Fruit fly (Drosophila melanogaster) whole organism, embryonic: Measurements from ENCODE around the gene fig.

Experiments used
- Asciz ChIP-seq: fragments of 200-800 bp; sonication (Bioruptor generic); optimal IDR thresholded peaks from 2 replicates; lab custom pipeline; 2017; ENCODE audit warnings: missing biosample characterization, mild to moderate bottlenecking, missing genetic modification characterization, missing genetic modification reagents
- Bdp1 ChIP-seq: fragments of 200-800 bp; sonication (Bioruptor generic); optimal IDR thresholded peaks from 3 replicates; lab custom pipeline; 2016; ENCODE audit warnings: missing biosample characterization, missing genetic modification characterization
- Bgb ChIP-seq: fragments of 200-800 bp; sonication (Bioruptor generic); IDR thresholded peaks from 2 replicates; pipeline ENCODE4 v1.3.6; 2022; ENCODE audit warnings: missing biosample characterization, missing genetic modification characterization; ENCODE audit not compliant: partially characterized antibody
- CG10209 ChIP-seq: fragments of 200-800 bp; sonication (Bioruptor generic); optimal IDR thresholded peaks from 3 replicates; lab custom pipeline; 2017; ENCODE audit warnings: missing biosample characterization, mild to moderate bottlenecking, missing genetic modification characterization, missing genetic modification reagents
- CG11560 ChIP-seq: fragments of 200-800 bp; sonication (Bioruptor generic); IDR thresholded peaks from 3 replicates; pipeline ENCODE4 v1.3.6; 2022; ENCODE audit warnings: missing biosample characterization, missing genetic modification characterization
- CG13296 ChIP-seq: fragments of 200-800 bp; sonication (Bioruptor generic); optimal IDR thresholded peaks from 3 replicates; lab custom pipeline; 2018; ENCODE audit warnings: missing biosample characterization, mild to moderate bottlenecking, missing genetic modification characterization
- CG14710 ChIP-seq: fragments of 200-800 bp; sonication (Bioruptor generic); optimal IDR thresholded peaks from 3 replicates; lab custom pipeline; 2019; ENCODE audit warnings: missing biosample characterization, mild to moderate bottlenecking, missing genetic modification characterization, moderate library complexity
- CG1529 ChIP-seq: fragments of 200-800 bp; sonication (Bioruptor generic); optimal IDR thresholded peaks from 3 replicates; lab custom pipeline; 2018; ENCODE audit warnings: missing biosample characterization, missing genetic modification characterization
- CG16813 ChIP-seq: fragments of 200-800 bp; sonication (Bioruptor generic); IDR thresholded peaks from 3 replicates; pipeline ENCODE4 v1.3.6; 2022; ENCODE audit warnings: missing biosample characterization, missing genetic modification characterization; ENCODE audit not compliant: partially characterized antibody
- CG18764 ChIP-seq: fragments of 200-800 bp; sonication (Bioruptor generic); optimal IDR thresholded peaks from 3 replicates; lab custom pipeline; 2016; ENCODE audit warnings: missing biosample characterization, missing genetic modification characterization
- CG2116 ChIP-seq: fragments of 200-800 bp; sonication (Bioruptor generic); optimal IDR thresholded peaks from 3 replicates; lab custom pipeline; 2018; ENCODE audit warnings: missing biosample characterization, mild to moderate bottlenecking, missing genetic modification characterization
- CG2875 ChIP-seq: fragments of 200-800 bp; sonication (Bioruptor generic); optimal IDR thresholded peaks from 2 replicates; lab custom pipeline; 2017; ENCODE audit warnings: missing biosample characterization, mild to moderate bottlenecking, missing genetic modification characterization, missing genetic modification reagents
- CG3847 ChIP-seq: fragments of 200-800 bp; sonication (Bioruptor generic); IDR thresholded peaks from 2 replicates; pipeline ENCODE4 v1.3.6; 2022; ENCODE audit warnings: missing biosample characterization, missing genetic modification characterization
- CG4282 ChIP-seq: fragments of 200-800 bp; sonication (Bioruptor generic); optimal IDR thresholded peaks from 2 replicates; lab custom pipeline; 2016; ENCODE audit warnings: missing biosample characterization, missing genetic modification characterization
- CG4617 ChIP-seq: fragments of 200-800 bp; sonication (Bioruptor generic); optimal IDR thresholded peaks from 3 replicates; lab custom pipeline; 2016; ENCODE audit warnings: missing biosample characterization, missing genetic modification characterization, borderline replicate concordance
- CG6654 ChIP-seq: fragments of 200-800 bp; sonication (Bioruptor generic); optimal IDR thresholded peaks from 2 replicates; lab custom pipeline; 2017; ENCODE audit warnings: missing biosample characterization, mild to moderate bottlenecking, missing genetic modification characterization
- CG6854 ChIP-seq: fragments of 200-800 bp; sonication (Bioruptor generic); optimal IDR thresholded peaks from 3 replicates; lab custom pipeline; 2017; ENCODE audit warnings: missing biosample characterization, mild to moderate bottlenecking, missing genetic modification characterization
- CG9215 ChIP-seq: fragments of 200-800 bp; sonication (Bioruptor generic); IDR thresholded peaks from 2 replicates; pipeline ENCODE4 v1.3.6; 2022; ENCODE audit warnings: missing biosample characterization, missing genetic modification characterization
- CG9797 ChIP-seq: fragments of 200-800 bp; sonication (Bioruptor generic); optimal IDR thresholded peaks from 3 replicates; lab custom pipeline; 2018; ENCODE audit warnings: missing biosample characterization, mild to moderate bottlenecking, missing genetic modification characterization
- CHES-1-like ChIP-seq: fragments of 200-800 bp; sonication (Bioruptor generic); optimal IDR thresholded peaks from 2 replicates; lab custom pipeline; 2016; ENCODE audit warnings: missing biosample characterization, missing genetic modification characterization
- CrebB ChIP-seq: fragments of 200-800 bp; sonication (Bioruptor generic); optimal IDR thresholded peaks from 3 replicates; lab custom pipeline; 2018; ENCODE audit warnings: missing biosample characterization, mild to moderate bottlenecking, missing genetic modification characterization
- Dip3 ChIP-seq: fragments of 200-800 bp; sonication (Bioruptor generic); optimal IDR thresholded peaks from 3 replicates; lab custom pipeline; 2016; ENCODE audit warnings: missing biosample characterization, missing genetic modification characterization
- Dref ChIP-seq: fragments of 200-800 bp; sonication (Bioruptor generic); IDR thresholded peaks from 2 replicates; pipeline ENCODE4 v1.3.6; 2022; ENCODE audit warnings: missing biosample characterization, missing genetic modification characterization
- HLH4C ChIP-seq: fragments of 200-800 bp; sonication (Bioruptor generic); IDR thresholded peaks from 3 replicates; pipeline ENCODE4 v1.3.6; 2022; ENCODE audit warnings: missing biosample characterization, missing genetic modification characterization; ENCODE audit not compliant: partially characterized antibody
- Hr51 ChIP-seq, 2 experiments: fragments of 200-800 bp; sonication (Bioruptor generic); optimal IDR thresholded peaks; 2 replicates in 1 of 2; 3 replicates in 1 of 2; lab custom pipeline; 2016 to 2018; ENCODE audit warnings: missing biosample characterization in 2 of 2, missing genetic modification characterization in 2 of 2, mild to moderate bottlenecking in 1 of 2, moderate library complexity in 1 of 2
- Lhr ChIP-seq: fragments of 200-800 bp; sonication (Bioruptor generic); optimal IDR thresholded peaks from 3 replicates; lab custom pipeline; 2017; ENCODE audit warnings: mild to moderate bottlenecking, missing biosample characterization, missing genetic modification reagents, missing genetic modification characterization
- Neu2 ChIP-seq: fragments of 200-800 bp; sonication (Bioruptor generic); optimal IDR thresholded peaks from 3 replicates; lab custom pipeline; 2016; ENCODE audit warnings: missing biosample characterization, missing genetic modification characterization, borderline replicate concordance
- Oli ChIP-seq: fragments of 200-800 bp; sonication (Bioruptor generic); optimal IDR thresholded peaks from 2 replicates; lab custom pipeline; 2018; ENCODE audit warnings: missing biosample characterization, mild to moderate bottlenecking, missing genetic modification characterization, moderate library complexity
- Opbp ChIP-seq: fragments of 200-800 bp; sonication (Bioruptor generic); IDR thresholded peaks from 3 replicates; pipeline ENCODE4 v1.3.6; 2022; ENCODE audit warnings: missing biosample characterization, missing genetic modification characterization; ENCODE audit not compliant: partially characterized antibody
- Scr ChIP-seq: fragments of 200-800 bp; sonication (Bioruptor generic); IDR thresholded peaks from 2 replicates; pipeline ENCODE4 v1.3.6; 2022; ENCODE audit warnings: missing biosample characterization, missing genetic modification characterization; ENCODE audit not compliant: partially characterized antibody
- Spps ChIP-seq: fragments of 200-800 bp; sonication (Bioruptor generic); optimal IDR thresholded peaks from 2 replicates; lab custom pipeline; 2018; ENCODE audit warnings: missing biosample characterization, mild to moderate bottlenecking, missing genetic modification characterization
- Trl ChIP-seq, 3 experiments: fragments of >200 bp in 2 of 3; fragments of 200-800 bp in 1 of 3; sonication (Bioruptor generic) in 1 of 3; optimal IDR thresholded peaks; 2 replicates in 1 of 3; 3 replicates in 2 of 3; lab custom pipeline; 2016 to 2017; ENCODE audit warnings: missing biosample characterization in 1 of 3, missing genetic modification characterization in 1 of 3
- btn ChIP-seq: fragments of 200-800 bp; sonication (Bioruptor generic); optimal IDR thresholded peaks from 2 replicates; lab custom pipeline; 2016; ENCODE audit warnings: missing biosample characterization, missing genetic modification characterization
- dpn ChIP-seq, 2 experiments: fragments of 200-800 bp; sonication (Bioruptor generic); optimal IDR thresholded peaks; 3 replicates each; lab custom pipeline; 2016; ENCODE audit warnings: missing biosample characterization in 2 of 2, missing genetic modification characterization in 2 of 2
- emc ChIP-seq: fragments of 200-800 bp; sonication (Bioruptor generic); optimal IDR thresholded peaks from 2 replicates; lab custom pipeline; 2016; ENCODE audit warnings: missing biosample characterization, missing genetic modification characterization
- fd96Cb ChIP-seq: fragments of 200-800 bp; sonication (Bioruptor generic); optimal IDR thresholded peaks from 2 replicates; lab custom pipeline; 2018; ENCODE audit warnings: missing biosample characterization, mild to moderate bottlenecking, missing genetic modification characterization, moderate library complexity
- grn ChIP-seq: fragments of 200-800 bp; sonication (Bioruptor generic); optimal IDR thresholded peaks from 3 replicates; lab custom pipeline; 2017; ENCODE audit warnings: missing biosample characterization, missing genetic modification characterization
- gsb ChIP-seq: fragments of 200-800 bp; sonication (Bioruptor generic); IDR thresholded peaks from 2 replicates; pipeline ENCODE4 v1.3.6; 2022; ENCODE audit warnings: missing biosample characterization, missing genetic modification characterization
- hbn ChIP-seq: fragments of 200-800 bp; sonication (Bioruptor generic); IDR thresholded peaks from 2 replicates; pipeline ENCODE4 v1.3.6; 2022; ENCODE audit warnings: missing biosample characterization, missing genetic modification characterization; ENCODE audit not compliant: partially characterized antibody
- lab ChIP-seq: fragments of 200-800 bp; sonication (Bioruptor generic); optimal IDR thresholded peaks from 3 replicates; lab custom pipeline; 2017; ENCODE audit warnings: missing biosample characterization, missing genetic modification characterization, mild to moderate bottlenecking, moderate library complexity, missing genetic modification reagents
- lilli ChIP-seq: fragments of 200-800 bp; sonication (Bioruptor generic); optimal IDR thresholded peaks from 3 replicates; lab custom pipeline; 2016; ENCODE audit warnings: missing biosample characterization, missing genetic modification characterization
- nmo ChIP-seq: fragments of 200-800 bp; sonication (Bioruptor generic); optimal IDR thresholded peaks from 2 replicates; lab custom pipeline; 2018; ENCODE audit warnings: missing biosample characterization, mild to moderate bottlenecking, missing genetic modification characterization, moderate library complexity
- otp ChIP-seq: fragments of 200-800 bp; sonication (Bioruptor generic); IDR thresholded peaks from 3 replicates; pipeline ENCODE4, ENCODE4 v1.3.6; 2022; ENCODE audit warnings: missing biosample characterization, missing genetic modification characterization
- pzg ChIP-seq: fragments of 200-800 bp; sonication (Bioruptor generic); optimal IDR thresholded peaks from 3 replicates; lab custom pipeline; 2018; ENCODE audit warnings: missing biosample characterization, mild to moderate bottlenecking, missing genetic modification characterization, moderate library complexity
- sens ChIP-seq: fragments of 200-800 bp; sonication (Bioruptor generic); peaks from one replicate; lab custom pipeline; 2016; ENCODE audit warnings: missing biosample characterization, missing genetic modification characterization
- sqz ChIP-seq: fragments of 200-800 bp; sonication (Bioruptor generic); optimal IDR thresholded peaks from 3 replicates; lab custom pipeline; 2018; ENCODE audit warnings: missing biosample characterization, mild to moderate bottlenecking, missing genetic modification characterization
- trem ChIP-seq: fragments of 200-800 bp; optimal IDR thresholded peaks from 3 replicates; lab custom pipeline; 2019; ENCODE audit warnings: missing biosample characterization, mild to moderate bottlenecking, missing genetic modification characterization, moderate library complexity
- vnd ChIP-seq: fragments of 200-800 bp; sonication (Bioruptor generic); IDR thresholded peaks from 3 replicates; pipeline ENCODE4 v1.3.6; 2022; ENCODE audit warnings: missing biosample characterization, missing genetic modification characterization; ENCODE audit not compliant: partially characterized antibody

fig gene

dm6 chr3R:29806682-29807393 is 26.6 kb upstream of the fig start, which contains the start of the genes ca and ncd (continued):
- peak; percentile 80 for TF ChIP-seq CG9215 (GFP tag; lab: Robert Waterston, UW)
- TF ChIP-seq Asciz (GFP tag; lab: Kevin White, UChicago) = no peak
- no peak for TF ChIP-seq gsb (GFP tag; lab: Robert Waterston, UW)
- peak; percentile 34; the same call in 1 of the 3 replicates for TF ChIP-seq vnd (GFP tag; lab: Robert Waterston, UW)
- TF ChIP-seq lab (GFP tag; lab: Kevin White, UChicago) = no peak
- no peak for TF ChIP-seq CG1529
- peak; percentile 47 for TF ChIP-seq sens
- no peak for TF ChIP-seq Hr51 (GFP tag; optimal IDR thresholded peaks at IDR 0.05; lab: Kevin White, UChicago)
- no peak for TF ChIP-seq sqz (GFP tag; lab: Kevin White, UChicago)
- TF ChIP-seq Bdp1 = no peak
- no peak for TF ChIP-seq btn
- TF ChIP-seq trem (tag; lab: Kevin White, UChicago) = peak; percentile 12
- TF ChIP-seq Lhr (GFP tag; lab: Kevin White, UChicago) = no peak
- peak; percentile 49 for TF ChIP-seq Dref
- TF ChIP-seq CG3847 = peak; percentile 38; the same call in 1 of the 2 replicates
- TF ChIP-seq CG2875 = no peak
- TF ChIP-seq CG16813 (GFP tag; lab: Robert Waterston, UW) = peak; percentile 67
- peak; percentile 95 for TF ChIP-seq CG4617 (GFP tag; lab: Kevin White, UChicago)
- TF ChIP-seq lilli = no peak
- peak; percentile 44; the same call in 1 of the 2 replicates for TF ChIP-seq hbn (GFP tag; lab: Robert Waterston, UW)
- TF ChIP-seq dpn (GFP tag; optimal IDR thresholded peaks at IDR 0.05; lab: Kevin White, UChicago) = peak in 1 of 2 experiments; percentile 12
- no peak for TF ChIP-seq grn (GFP tag; lab: Kevin White, UChicago)
- no peak for TF ChIP-seq CG18764
- peak; percentile 68 for TF ChIP-seq pzg (GFP tag; lab: Kevin White, UChicago)
- TF ChIP-seq Spps (tag; lab: Kevin White, UChicago) = no peak
- no peak for TF ChIP-seq CG4282 (GFP tag; lab: Kevin White, UChicago)
- no peak for TF ChIP-seq emc (GFP tag; lab: Kevin White, UChicago)
- TF ChIP-seq CrebB = no peak
- TF ChIP-seq Bgb (GFP tag; lab: Robert Waterston, UW) = peak; percentile 77
- TF ChIP-seq CG6654 = no peak
- peak; percentile 72 for TF ChIP-seq Scr (GFP tag; lab: Robert Waterston, UW)
- no peak for TF ChIP-seq Trl (optimal IDR thresholded peaks at IDR 0.05; lab: Kevin White, UChicago)
- no peak for TF ChIP-seq Trl (GFP tag; optimal IDR thresholded peaks at IDR 0.05; lab: Kevin White, UChicago)
- no peak for TF ChIP-seq Oli (tag; lab: Kevin White, UChicago)
- TF ChIP-seq HLH4C (GFP tag; lab: Robert Waterston, UW) = peak; percentile 30; the same call in 2 of the 3 replicates
- no peak for TF ChIP-seq otp (GFP tag; lab: Robert Waterston, UW)
- TF ChIP-seq nmo (GFP tag; lab: Kevin White, UChicago) = peak; percentile 48
- TF ChIP-seq CG13296 (GFP tag; lab: Kevin White, UChicago) = no peak
- no peak for TF ChIP-seq CG10209 (GFP tag; lab: Kevin White, UChicago)
- no peak for TF ChIP-seq Neu2 (GFP tag; lab: Kevin White, UChicago)
- TF ChIP-seq CHES-1-like (GFP tag; lab: Kevin White, UChicago) = peak; percentile 49
- no peak for TF ChIP-seq CG11560 (tag; lab: Robert Waterston, UW)
- TF ChIP-seq CG6854 (GFP tag; lab: Kevin White, UChicago) = no peak
- peak; percentile 72 for TF ChIP-seq CG9797 (GFP tag; lab: Kevin White, UChicago)
- TF ChIP-seq fd96Cb (tag; lab: Kevin White, UChicago) = no peak
- TF ChIP-seq CG2116 (GFP tag; lab: Kevin White, UChicago) = peak; percentile 99
- TF ChIP-seq CG14710 (tag; lab: Kevin White, UChicago) = peak; percentile 50
- TF ChIP-seq Dip3 (GFP tag; lab: Kevin White, UChicago) = peak; percentile 6
- TF ChIP-seq Opbp = peak; percentile 62
